Worm (Caenorhabditis elegans) whole organism, L4 larva: ENCODE results near the gene sel-13.

Experiments
- D1046.2 ChIP-seq: fragments of 200-800 bp; sonication (Bioruptor generic); IDR thresholded peaks from 2 replicates; pipeline ENCODE4 v1.3.6; 2022; ENCODE audit warnings: missing genetic modification characterization, missing compliant biosample characterization
- F10B5.3 ChIP-seq: sonication (generic microtip); optimal IDR thresholded peaks from 2 replicates; lab custom pipeline; 2016; ENCODE audit warnings: mild to moderate bottlenecking, missing genetic modification characterization, missing compliant biosample characterization
- F26F4.8 ChIP-seq: fragments of 200-800 bp; sonication (Bioruptor generic); conservative IDR thresholded peaks from 2 replicates; pipeline ENCODE4 v1.3.6; 2022; ENCODE audit warnings: missing genetic modification characterization, missing compliant biosample characterization
- F44E2.7 ChIP-seq: fragments of 200-800 bp; sonication (Bioruptor generic); IDR thresholded peaks from 2 replicates; pipeline ENCODE4 v2.1.2; 2022; ENCODE audit warnings: missing genetic modification characterization, missing compliant biosample characterization
- F49E8.2 ChIP-seq: sonication (generic microtip); optimal IDR thresholded peaks from 2 replicates; lab custom pipeline; 2016; ENCODE audit warnings: missing compliant biosample characterization, mild to moderate bottlenecking, missing genetic modification characterization, borderline replicate concordance
- T20F7.1 ChIP-seq: fragments of 200-800 bp; sonication (Bioruptor generic); optimal IDR thresholded peaks from 2 replicates; lab custom pipeline; 2018; ENCODE audit warnings: mild to moderate bottlenecking, missing genetic modification characterization, missing compliant biosample characterization
- T26A8.4 ChIP-seq: fragments of 200-800 bp; sonication (Bioruptor generic); IDR thresholded peaks from 2 replicates; pipeline ENCODE4 v1.3.6; 2022; ENCODE audit warnings: missing genetic modification characterization, missing compliant biosample characterization
- Y48G9A.11 ChIP-seq: fragments of 200-800 bp; sonication (Bioruptor generic); IDR thresholded peaks from 2 replicates; pipeline ENCODE4 v1.3.6; 2022; ENCODE audit warnings: missing genetic modification reagents, missing genetic modification characterization, missing compliant biosample characterization
- Y5F2A.4 ChIP-seq: fragments of 200-800 bp; sonication (Bioruptor generic); optimal IDR thresholded peaks from 2 replicates; lab custom pipeline; 2018; ENCODE audit warnings: mild to moderate bottlenecking, missing genetic modification characterization, missing compliant biosample characterization
- aly-2 ChIP-seq: sonication (generic microtip); optimal IDR thresholded peaks from 2 replicates; lab custom pipeline; 2018; ENCODE audit warnings: missing biosample characterization, missing genetic modification characterization
- arid-1 ChIP-seq: fragments of 200-800 bp; sonication (Bioruptor generic); conservative IDR thresholded peaks from 2 replicates; pipeline ENCODE4 v1.3.6; 2022; ENCODE audit warnings: missing genetic modification reagents, missing genetic modification characterization, missing compliant biosample characterization
- ceh-28 ChIP-seq: fragments of 150-350 bp; optimal IDR thresholded peaks from 2 replicates; lab custom pipeline; 2014; ENCODE audit warnings: missing biosample characterization, missing genetic modification reagents, missing genetic modification characterization
- ceh-62 ChIP-seq: sonication (generic microtip); optimal IDR thresholded peaks from 2 replicates; lab custom pipeline; 2017; ENCODE audit warnings: missing biosample characterization, missing genetic modification characterization
- ctbp-1 ChIP-seq: fragments of 200-800 bp; sonication (Bioruptor generic); IDR thresholded peaks from 2 replicates; pipeline ENCODE4 v1.3.6; 2022; ENCODE audit warnings: missing genetic modification reagents, missing genetic modification characterization, missing compliant biosample characterization
- daf-16 ChIP-seq, 3 experiments: sonication (generic microtip); optimal IDR thresholded peaks; 2 replicates each; lab custom pipeline; 2016 to 2017; ENCODE audit warnings: missing genetic modification characterization in 3 of 3, missing genetic modification reagents in 3 of 3, mild to moderate bottlenecking in 2 of 3, missing compliant biosample characterization in 2 of 3, missing biosample characterization in 1 of 3, moderate library complexity in 1 of 3
- daf-19 ChIP-seq: fragments of 200-800 bp; sonication (Bioruptor generic); conservative IDR thresholded peaks from 2 replicates; pipeline ENCODE4 v1.3.6; 2022; ENCODE audit warnings: missing genetic modification characterization, missing compliant biosample characterization
- dmd-8 ChIP-seq: fragments of 200-800 bp; sonication (Bioruptor generic); IDR thresholded peaks from 2 replicates; pipeline ENCODE4 v1.3.6; 2022; ENCODE audit warnings: missing genetic modification characterization, missing compliant biosample characterization
- duxl-1 ChIP-seq: sonication (generic microtip); optimal IDR thresholded peaks from 2 replicates; lab custom pipeline; 2016; ENCODE audit warnings: mild to moderate bottlenecking, missing genetic modification characterization, moderate library complexity, missing compliant biosample characterization; ENCODE audit not compliant: poor library complexity
- dve-1 ChIP-seq: sonication (generic microtip); optimal IDR thresholded peaks from 2 replicates; lab custom pipeline; 2017; ENCODE audit warnings: antibody characterized with exemption, mild to moderate bottlenecking, missing genetic modification characterization, missing compliant biosample characterization; ENCODE audit not compliant: insufficient read depth
- egl-27 ChIP-seq: sonication (generic microtip); optimal IDR thresholded peaks from 3 replicates; lab custom pipeline; 2017; ENCODE audit warnings: missing biosample characterization, missing genetic modification reagents, missing genetic modification characterization
- fkh-10 ChIP-seq: fragments of 150-350 bp; optimal IDR thresholded peaks from 2 replicates; lab custom pipeline; 2014; ENCODE audit warnings: missing biosample characterization, missing genetic modification reagents, missing genetic modification characterization
- hif-1 ChIP-seq, 2 experiments: sonication (generic microtip); optimal IDR thresholded peaks; 2 replicates each; lab custom pipeline; 2016 to 2017; ENCODE audit warnings: missing compliant biosample characterization in 2 of 2, missing genetic modification characterization in 2 of 2, missing genetic modification reagents in 2 of 2, missing genotype in 2 of 2, mild to moderate bottlenecking in 1 of 2
- hlh-11 ChIP-seq: fragments of 200-800 bp; sonication (Bioruptor generic); optimal IDR thresholded peaks from 2 replicates; lab custom pipeline; 2018; ENCODE audit warnings: mild to moderate bottlenecking, missing genetic modification characterization, missing compliant biosample characterization
- hlh-30 ChIP-seq: sonication (generic microtip); optimal IDR thresholded peaks from 2 replicates; lab custom pipeline; 2017; ENCODE audit warnings: antibody characterized with exemption, mild to moderate bottlenecking, missing genetic modification characterization, missing compliant biosample characterization; ENCODE audit not compliant: insufficient read depth
- hmg-1.1 ChIP-seq: fragments of 200-800 bp; sonication (Bioruptor generic); IDR thresholded peaks from 2 replicates; pipeline ENCODE4 v1.3.6; 2022; ENCODE audit warnings: missing genetic modification reagents, missing genetic modification characterization, missing compliant biosample characterization
- lim-7 ChIP-seq: fragments of 200-800 bp; sonication (Bioruptor generic); IDR thresholded peaks from 2 replicates; pipeline ENCODE4 v1.3.6; 2022; ENCODE audit warnings: missing genetic modification characterization, missing compliant biosample characterization
- lin-1 ChIP-seq: fragments of 200-800 bp; sonication (Bioruptor generic); IDR thresholded peaks from 2 replicates; pipeline ENCODE4 v1.3.6; 2022; ENCODE audit warnings: missing genetic modification reagents, missing genetic modification characterization, missing compliant biosample characterization
- lin-13 ChIP-seq: fragments of 150-350 bp; optimal IDR thresholded peaks from 2 replicates; lab custom pipeline; 2014; ENCODE audit warnings: missing biosample characterization, missing genetic modification reagents, missing genetic modification characterization
- madf-5 ChIP-seq, 2 experiments: fragments of 200-800 bp; sonication (Bioruptor generic); IDR thresholded peaks; 2 replicates each; pipeline ENCODE4 v1.3.6; 2022; ENCODE audit warnings: missing compliant biosample characterization in 2 of 2, missing genetic modification characterization in 2 of 2
- mdl-1 ChIP-seq, 2 experiments: fragments of 150-350 bp in 1 of 2; sonication (generic microtip) in 1 of 2; optimal IDR thresholded peaks; 2 replicates each; lab custom pipeline; 2014 to 2017; ENCODE audit warnings: missing biosample characterization in 2 of 2, missing genetic modification characterization in 2 of 2
- mep-1 ChIP-seq: fragments of 150-350 bp; sonication (generic microtip); optimal IDR thresholded peaks from 3 replicates; lab custom pipeline; 2014; ENCODE audit warnings: missing biosample characterization, missing genetic modification characterization
- mxl-3 ChIP-seq: fragments of 200-800 bp; sonication (Bioruptor generic); optimal IDR thresholded peaks from 2 replicates; lab custom pipeline; 2018; ENCODE audit warnings: mild to moderate bottlenecking, missing genetic modification characterization, missing compliant biosample characterization
- nhr-102 ChIP-seq: sonication (generic microtip); optimal IDR thresholded peaks from 2 replicates; lab custom pipeline; 2016; ENCODE audit warnings: mild to moderate bottlenecking, missing genetic modification characterization, moderate library complexity, missing compliant biosample characterization
- nhr-11 ChIP-seq: fragments of 150-350 bp; optimal IDR thresholded peaks from 2 replicates; lab custom pipeline; 2014; ENCODE audit warnings: missing biosample characterization, missing genetic modification characterization
- nhr-25 ChIP-seq: sonication (generic microtip); optimal IDR thresholded peaks from 2 replicates; lab custom pipeline; 2017; ENCODE audit warnings: missing genetic modification characterization, mild to moderate bottlenecking, missing compliant biosample characterization, antibody characterized with exemption, moderate library complexity, borderline replicate concordance; ENCODE audit not compliant: insufficient read depth
- nhr-28 ChIP-seq: fragments of 150-350 bp; optimal IDR thresholded peaks from 2 replicates; lab custom pipeline; 2014; ENCODE audit warnings: missing biosample characterization, missing genetic modification characterization
- nhr-6 ChIP-seq: fragments of 150-350 bp; optimal IDR thresholded peaks from 2 replicates; lab custom pipeline; 2014; ENCODE audit warnings: missing biosample characterization, missing genetic modification characterization
- pha-4 ChIP-seq, 2 experiments: fragments of 150-350 bp in 1 of 2; fragments of 200-800 bp in 1 of 2; sonication (Bioruptor generic) in 1 of 2; IDR thresholded peaks in 1 of 2; optimal IDR thresholded peaks in 1 of 2; 2 replicates each; pipeline versions ENCODE4 v1.3.6 to Lab custom; 2014 to 2022; ENCODE audit warnings: missing genetic modification characterization in 2 of 2, missing genetic modification reagents in 2 of 2, missing biosample characterization in 1 of 2, missing compliant biosample characterization in 1 of 2
- php-3 ChIP-seq: fragments of 200-800 bp; sonication (Bioruptor generic); IDR thresholded peaks from 2 replicates; pipeline ENCODE4 v1.3.6; 2022; ENCODE audit warnings: missing genetic modification reagents, missing genetic modification characterization, missing compliant biosample characterization
- rbr-2 ChIP-seq: sonication (generic microtip); optimal IDR thresholded peaks from 2 replicates; lab custom pipeline; 2016; ENCODE audit warnings: missing genotype, missing genetic modification characterization, missing compliant biosample characterization
- set-16 ChIP-seq: fragments of 200-800 bp; sonication (Bioruptor generic); IDR thresholded peaks from 2 replicates; pipeline ENCODE4 v1.3.6; 2022; ENCODE audit warnings: missing genetic modification reagents, missing genetic modification characterization, missing compliant biosample characterization
- spr-1 ChIP-seq: sonication (generic microtip); optimal IDR thresholded peaks from 2 replicates; lab custom pipeline; 2016; ENCODE audit warnings: mild to moderate bottlenecking, missing genetic modification characterization, missing compliant biosample characterization
- tag-97 ChIP-seq: fragments of 200-800 bp; sonication (Bioruptor generic); IDR thresholded peaks from 2 replicates; pipeline ENCODE4 v1.3.6; 2022; ENCODE audit warnings: missing genetic modification characterization, missing compliant biosample characterization
- unc-39 ChIP-seq: sonication (generic microtip); optimal IDR thresholded peaks from 2 replicates; lab custom pipeline; 2017; ENCODE audit warnings: missing biosample characterization, missing genetic modification characterization
- unc-62 ChIP-seq, 3 experiments: fragments of 150-350 bp in 1 of 3; sonication (generic microtip); optimal IDR thresholded peaks in 2 of 3; peaks in 1 of 3; 1 replicate in 1 of 3; 2 replicates in 2 of 3; lab custom pipeline; 2014 to 2017; ENCODE audit warnings: missing biosample characterization in 3 of 3, missing genetic modification characterization in 3 of 3, missing genetic modification reagents in 3 of 3, missing genotype in 1 of 3
- zfp-2 ChIP-seq: sonication (generic microtip); optimal IDR thresholded peaks from 2 replicates; lab custom pipeline; 2016; ENCODE audit warnings: mild to moderate bottlenecking, missing genetic modification characterization, missing compliant biosample characterization

sel-13 gene

DNA sequence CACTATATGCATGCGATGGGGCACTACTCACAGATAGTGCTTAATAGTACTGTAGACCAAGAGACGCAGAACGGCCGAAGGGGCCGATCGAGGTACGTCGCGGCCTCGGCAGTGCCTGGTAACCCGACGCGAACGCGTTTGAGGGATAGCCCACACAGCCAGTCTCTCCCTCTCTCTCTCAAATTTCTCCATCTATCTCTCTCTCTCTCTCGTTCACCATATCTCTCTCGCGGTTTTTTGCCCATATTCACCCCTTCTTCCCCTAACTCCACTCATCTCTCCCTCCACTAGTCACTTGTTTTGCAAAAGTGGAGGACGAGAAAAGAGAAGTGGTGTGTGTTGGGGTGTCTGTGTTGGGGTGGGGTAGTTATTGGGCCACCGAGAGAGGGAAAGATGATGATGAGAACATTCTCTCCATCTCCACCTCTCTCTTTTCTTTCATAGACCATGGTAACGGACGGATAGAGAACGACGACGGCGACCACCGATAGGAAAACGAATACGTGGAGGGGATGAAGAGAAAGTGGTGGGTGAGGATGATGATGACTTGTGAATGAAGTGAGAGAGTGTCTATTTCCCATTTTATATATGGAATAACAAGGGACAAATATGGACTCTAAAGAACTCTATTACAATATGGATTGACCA is 33.1 kb downstream of the sel-13 start:
- no peak for TF ChIP-seq lim-7
- peak; percentile 62; the same call in 1 of the 2 replicates for TF ChIP-seq hmg-1.1 (GFP tag; lab: Robert Waterston, UW)
- TF ChIP-seq nhr-6 (tag; lab: Kevin White, UChicago): no peak
- TF ChIP-seq mep-1 (tag; lab: Kevin White, UChicago): peak; percentile 59
- TF ChIP-seq Y48G9A.11 (GFP tag; lab: Robert Waterston, UW): no peak
- no peak for TF ChIP-seq ceh-28
- TF ChIP-seq D1046.2 (GFP tag; lab: Robert Waterston, UW): no peak
- TF ChIP-seq F49E8.2 (tag; lab: Kevin White, UChicago): no peak
- TF ChIP-seq mxl-3 (GFP tag; lab: Kevin White, UChicago): peak; percentile 22
- no peak for TF ChIP-seq hif-1 (tag; optimal IDR thresholded peaks at IDR 0.05; lab: Kevin White, UChicago)
- peak; percentile 70 for TF ChIP-seq rbr-2 (tag; lab: Kevin White, UChicago)
- no peak for TF ChIP-seq Y5F2A.4
- no peak for TF ChIP-seq spr-1
- TF ChIP-seq daf-16 (GFP tag; optimal IDR thresholded peaks at IDR 0.05; lab: Kevin White, UChicago): no peak
- TF ChIP-seq daf-16 (tag; optimal IDR thresholded peaks at IDR 0.05; lab: Kevin White, UChicago): no peak
- no peak for TF ChIP-seq T26A8.4 (GFP tag; lab: Robert Waterston, UW)
- TF ChIP-seq php-3 (GFP tag; lab: Robert Waterston, UW): no peak
- peak; percentile 63 for TF ChIP-seq set-16 (GFP tag; lab: Robert Waterston, UW)
- peak; percentile 39 for TF ChIP-seq nhr-28 (tag; lab: Kevin White, UChicago)
- TF ChIP-seq daf-19: no peak
- TF ChIP-seq aly-2: no peak
- TF ChIP-seq duxl-1 (tag; lab: Kevin White, UChicago): no peak
- no peak for TF ChIP-seq egl-27 (tag; lab: Kevin White, UChicago)
- no peak for TF ChIP-seq zfp-2 (tag; lab: Kevin White, UChicago)
- TF ChIP-seq lin-13 (GFP tag; lab: Kevin White, UChicago): no peak
- TF ChIP-seq pha-4 (GFP tag; IDR thresholded peaks at IDR 0.05; lab: Robert Waterston, UW): no peak
- no peak for TF ChIP-seq pha-4 (tag; optimal IDR thresholded peaks at IDR 0.05; lab: Kevin White, UChicago)
- no peak for TF ChIP-seq ceh-62 (tag; lab: Kevin White, UChicago)
- TF ChIP-seq arid-1 (GFP tag; lab: Robert Waterston, UW): no peak
- TF ChIP-seq hlh-11 (tag; lab: Kevin White, UChicago): peak; percentile 59
- peak; percentile 46 for TF ChIP-seq hlh-30 (tag; lab: Kevin White, UChicago)
- TF ChIP-seq dve-1 (tag; lab: Kevin White, UChicago): no peak
- TF ChIP-seq lin-1: no peak
- TF ChIP-seq fkh-10: no peak
- peak in 1 of 2 experiments; percentile 82 for TF ChIP-seq unc-62 (GFP tag; optimal IDR thresholded peaks at IDR 0.05 in 1 of 2; lab: Kevin White, UChicago)
- no peak for TF ChIP-seq unc-62 (tag; optimal IDR thresholded peaks at IDR 0.05; lab: Kevin White, UChicago)
- TF ChIP-seq nhr-11 (tag; lab: Kevin White, UChicago): peak; percentile 19
- no peak for TF ChIP-seq F44E2.7 (GFP tag; lab: Robert Waterston, UW)
- no peak for TF ChIP-seq dmd-8 (GFP tag; lab: Robert Waterston, UW)
- TF ChIP-seq madf-5 (GFP tag; IDR thresholded peaks at IDR 0.05; lab: Robert Waterston, UW): no peak
- no peak for TF ChIP-seq F26F4.8 (GFP tag; lab: Robert Waterston, UW)
- TF ChIP-seq ctbp-1: no peak
- peak; percentile 66 for TF ChIP-seq nhr-25 (tag; lab: Kevin White, UChicago)
- no peak for TF ChIP-seq F10B5.3 (tag; lab: Kevin White, UChicago)
- no peak for TF ChIP-seq unc-39 (tag; lab: Kevin White, UChicago)
- TF ChIP-seq mdl-1 (tag; optimal IDR thresholded peaks at IDR 0.05; lab: Kevin White, UChicago): peak; percentile 26 to 78
- TF ChIP-seq T20F7.1 (GFP tag; lab: Kevin White, UChicago): no peak
- no peak for TF ChIP-seq tag-97 (GFP tag; lab: Robert Waterston, UW)
- TF ChIP-seq nhr-102 (tag; lab: Kevin White, UChicago): no peak
